Fruit fly (Drosophila melanogaster) whole organism, embryonic: ENCODE measurements around the gene CG44040.

Experiments
- Atf-2 ChIP-seq: fragments of 200-800 bp; sonication (Bioruptor generic); optimal IDR thresholded peaks from 2 replicates; lab custom pipeline; 2016; ENCODE audit warnings: missing biosample characterization, missing genetic modification characterization
- Atf6 ChIP-seq: fragments of 200-800 bp; sonication (Bioruptor generic); IDR thresholded peaks from 2 replicates; pipeline ENCODE4 v1.3.6; 2022; ENCODE audit warnings: missing biosample characterization, missing genetic modification characterization
- CG10321 ChIP-seq: fragments of 200-800 bp; sonication (Bioruptor generic); IDR thresholded peaks from 2 replicates; pipeline ENCODE4 v1.3.6; 2022; ENCODE audit warnings: missing biosample characterization, missing genetic modification characterization
- CG10543 ChIP-seq: fragments of 200-800 bp; sonication (Bioruptor generic); optimal IDR thresholded peaks from 3 replicates; lab custom pipeline; 2017; ENCODE audit warnings: missing biosample characterization, mild to moderate bottlenecking, missing genetic modification characterization, moderate library complexity
- CG11085 ChIP-seq: fragments of 200-800 bp; sonication (Bioruptor generic); IDR thresholded peaks from 2 replicates; pipeline ENCODE4 v1.3.6; 2022; ENCODE audit warnings: missing biosample characterization, missing genetic modification characterization
- CG15011 ChIP-seq: fragments of 200-800 bp; sonication (Bioruptor generic); optimal IDR thresholded peaks from 3 replicates; lab custom pipeline; 2018; ENCODE audit warnings: missing biosample characterization, mild to moderate bottlenecking, missing genetic modification characterization
- CG16863 ChIP-seq: fragments of 200-800 bp; sonication (Bioruptor generic); optimal IDR thresholded peaks from 3 replicates; lab custom pipeline; 2016; ENCODE audit warnings: missing biosample characterization, missing genetic modification characterization
- CG2199 ChIP-seq: fragments of 200-800 bp; sonication (Bioruptor generic); IDR thresholded peaks from 3 replicates; pipeline ENCODE4 v1.3.6; 2022; ENCODE audit warnings: missing biosample characterization, missing genetic modification characterization
- CG2875 ChIP-seq: fragments of 200-800 bp; sonication (Bioruptor generic); optimal IDR thresholded peaks from 2 replicates; lab custom pipeline; 2017; ENCODE audit warnings: missing biosample characterization, mild to moderate bottlenecking, missing genetic modification characterization, missing genetic modification reagents
- CG30020 ChIP-seq: fragments of 200-800 bp; optimal IDR thresholded peaks from 2 replicates; lab custom pipeline; 2019; ENCODE audit warnings: missing biosample characterization, mild to moderate bottlenecking, missing genetic modification characterization, moderate library complexity
- CG4854 ChIP-seq: fragments of 200-800 bp; sonication (Bioruptor generic); optimal IDR thresholded peaks from 2 replicates; lab custom pipeline; 2016; ENCODE audit warnings: missing biosample characterization, missing genetic modification characterization, inconsistent platforms
- CG5180 ChIP-seq: fragments of 200-800 bp; sonication (Bioruptor generic); optimal IDR thresholded peaks from 3 replicates; lab custom pipeline; 2017; ENCODE audit warnings: missing biosample characterization, missing genetic modification characterization, mild to moderate bottlenecking, moderate library complexity, missing genetic modification reagents
- CG5245 ChIP-seq: fragments of 200-800 bp; sonication (Bioruptor generic); optimal IDR thresholded peaks from 3 replicates; lab custom pipeline; 2016; ENCODE audit warnings: missing biosample characterization, missing genetic modification characterization
- CG6791 ChIP-seq: fragments of 200-800 bp; sonication (Bioruptor generic); IDR thresholded peaks from 3 replicates; pipeline ENCODE4 v1.3.6; 2022; ENCODE audit warnings: missing biosample characterization, missing genetic modification characterization; ENCODE audit not compliant: partially characterized antibody
- CG7271 ChIP-seq: fragments of 200-800 bp; sonication (Bioruptor generic); optimal IDR thresholded peaks from 2 replicates; lab custom pipeline; 2018; ENCODE audit warnings: missing biosample characterization, mild to moderate bottlenecking, missing genetic modification characterization, moderate library complexity
- CG7786 ChIP-seq: fragments of 200-800 bp; sonication (Bioruptor generic); optimal IDR thresholded peaks from 2 replicates; lab custom pipeline; 2016; ENCODE audit warnings: missing biosample characterization, missing genetic modification characterization
- CG9817 ChIP-seq: fragments of 200-800 bp; sonication (Bioruptor generic); optimal IDR thresholded peaks from 2 replicates; lab custom pipeline; 2018; ENCODE audit warnings: missing biosample characterization, mild to moderate bottlenecking, missing genetic modification characterization, moderate library complexity
- D ChIP-seq, 2 experiments: fragments of 200-800 bp in 1 of 2; fragments of >200 bp in 1 of 2; sonication (Bioruptor generic) in 1 of 2; optimal IDR thresholded peaks; 2 replicates in 1 of 2; 3 replicates in 1 of 2; lab custom pipeline; 2017; ENCODE audit warnings: mild to moderate bottlenecking in 1 of 2, missing biosample characterization in 1 of 2, missing genetic modification characterization in 1 of 2, missing genetic modification reagents in 1 of 2
- Dad ChIP-seq: fragments of 200-800 bp; sonication (Bioruptor generic); optimal IDR thresholded peaks from 3 replicates; lab custom pipeline; 2016; ENCODE audit warnings: missing biosample characterization, missing genetic modification characterization
- Dref ChIP-seq: fragments of 200-800 bp; sonication (Bioruptor generic); IDR thresholded peaks from 2 replicates; pipeline ENCODE4 v1.3.6; 2022; ENCODE audit warnings: missing biosample characterization, missing genetic modification characterization
- Hey ChIP-seq: fragments of 200-800 bp; sonication (Bioruptor generic); optimal IDR thresholded peaks from 3 replicates; lab custom pipeline; 2018; ENCODE audit warnings: missing biosample characterization, mild to moderate bottlenecking, missing genetic modification characterization
- Hr3 ChIP-seq: fragments of 200-800 bp; sonication (Bioruptor generic); optimal IDR thresholded peaks from 3 replicates; lab custom pipeline; 2016; ENCODE audit warnings: missing biosample characterization, missing genetic modification characterization
- Hsf ChIP-seq: fragments of 200-800 bp; sonication (Bioruptor generic); optimal IDR thresholded peaks from 3 replicates; lab custom pipeline; 2016; ENCODE audit warnings: missing biosample characterization, missing genetic modification characterization
- Oli ChIP-seq: fragments of 200-800 bp; sonication (Bioruptor generic); optimal IDR thresholded peaks from 2 replicates; lab custom pipeline; 2018; ENCODE audit warnings: missing biosample characterization, mild to moderate bottlenecking, missing genetic modification characterization, moderate library complexity
- Ptx1 ChIP-seq: fragments of 200-800 bp; sonication (Bioruptor generic); IDR thresholded peaks from 2 replicates; pipeline ENCODE4 v1.3.6; 2022; ENCODE audit warnings: missing biosample characterization, missing genetic modification characterization
- Sry-β ChIP-seq: fragments of 200-800 bp; sonication (Bioruptor generic); optimal IDR thresholded peaks from 2 replicates; lab custom pipeline; 2018; ENCODE audit warnings: missing biosample characterization, mild to moderate bottlenecking, missing genetic modification characterization, moderate library complexity
- bbx ChIP-seq: fragments of 200-800 bp; sonication (Bioruptor generic); IDR thresholded peaks from 2 replicates; pipeline ENCODE4 v1.3.6; 2022; ENCODE audit warnings: missing biosample characterization, missing genetic modification characterization; ENCODE audit not compliant: partially characterized antibody
- bcd ChIP-seq: fragments of 200-800 bp; sonication (Bioruptor generic); optimal IDR thresholded peaks from 2 replicates; lab custom pipeline; 2017; ENCODE audit warnings: missing biosample characterization, mild to moderate bottlenecking, missing genetic modification characterization
- crp ChIP-seq, 2 experiments: fragments of 200-800 bp; sonication (Bioruptor generic); optimal IDR thresholded peaks; 2 replicates in 1 of 2; 3 replicates in 1 of 2; lab custom pipeline; 2017; ENCODE audit warnings: missing biosample characterization in 2 of 2, missing genetic modification characterization in 2 of 2, mild to moderate bottlenecking in 1 of 2, moderate library complexity in 1 of 2
- dmrt99B ChIP-seq: fragments of 200-800 bp; sonication (Bioruptor generic); optimal IDR thresholded peaks from 2 replicates; lab custom pipeline; 2018; ENCODE audit warnings: missing biosample characterization, mild to moderate bottlenecking, missing genetic modification characterization, moderate library complexity
- dysf ChIP-seq: fragments of 200-800 bp; sonication (Bioruptor generic); IDR thresholded peaks from 3 replicates; pipeline ENCODE4 v1.3.6; 2022; ENCODE audit warnings: missing biosample characterization, missing genetic modification characterization
- gsb-n ChIP-seq: fragments of 200-800 bp; sonication (Bioruptor generic); optimal IDR thresholded peaks from 3 replicates; lab custom pipeline; 2018; ENCODE audit warnings: missing biosample characterization, mild to moderate bottlenecking, missing genetic modification characterization
- ken ChIP-seq: fragments of 200-800 bp; sonication (Bioruptor generic); IDR thresholded peaks from 3 replicates; pipeline ENCODE4 v1.3.6; 2022; ENCODE audit warnings: missing biosample characterization, missing genetic modification characterization
- lbe ChIP-seq: fragments of 200-800 bp; sonication (Bioruptor generic); optimal IDR thresholded peaks from 2 replicates; lab custom pipeline; 2016; ENCODE audit warnings: missing biosample characterization, mild to moderate bottlenecking, missing genetic modification characterization
- maf-S ChIP-seq: fragments of 200-800 bp; sonication (Bioruptor generic); optimal IDR thresholded peaks from 2 replicates; lab custom pipeline; 2016; ENCODE audit warnings: missing biosample characterization, missing genetic modification characterization
- mam ChIP-seq: fragments of 200-800 bp; sonication (Bioruptor generic); optimal IDR thresholded peaks from 3 replicates; lab custom pipeline; 2016; ENCODE audit warnings: missing biosample characterization, missing genetic modification characterization
- mirr ChIP-seq: fragments of 200-800 bp; sonication (Bioruptor generic); optimal IDR thresholded peaks from 3 replicates; lab custom pipeline; 2018; ENCODE audit warnings: missing biosample characterization, mild to moderate bottlenecking, missing genetic modification characterization
- nau ChIP-seq: fragments of 200-800 bp; sonication (Bioruptor generic); optimal IDR thresholded peaks from 3 replicates; lab custom pipeline; 2017; ENCODE audit warnings: missing biosample characterization, mild to moderate bottlenecking, missing genetic modification characterization, missing genetic modification reagents
- pan ChIP-seq, 4 experiments: fragments of >200 bp in 3 of 4; fragments of 200-800 bp in 1 of 4; sonication (Bioruptor generic) in 1 of 4; optimal IDR thresholded peaks in 3 of 4; IDR thresholded peaks in 1 of 4; 2 replicates each; pipeline versions ENCODE4 v1.3.6 to Lab custom; 2017 to 2022; ENCODE audit warnings: missing biosample characterization in 2 of 4, missing genetic modification characterization in 2 of 4, mixed read lengths in 1 of 4
- pho ChIP-seq: fragments of 200-800 bp; sonication (Bioruptor generic); optimal IDR thresholded peaks from 2 replicates; lab custom pipeline; 2016; ENCODE audit warnings: missing biosample characterization, missing genetic modification characterization
- ro ChIP-seq: fragments of 200-800 bp; sonication (Bioruptor generic); IDR thresholded peaks from 2 replicates; pipeline ENCODE4 v1.3.6; 2022; ENCODE audit warnings: missing biosample characterization, missing genetic modification characterization
- sim ChIP-seq: fragments of 200-800 bp; sonication (Bioruptor generic); IDR thresholded peaks from 2 replicates; pipeline ENCODE4 v1.3.6; 2022; ENCODE audit warnings: missing biosample characterization, missing genetic modification characterization
- slou ChIP-seq: fragments of 200-800 bp; sonication (Bioruptor generic); optimal IDR thresholded peaks from 3 replicates; lab custom pipeline; 2016; ENCODE audit warnings: missing biosample characterization, missing genetic modification characterization
- slp2 ChIP-seq: fragments of 200-800 bp; sonication (Bioruptor generic); optimal IDR thresholded peaks from 2 replicates; lab custom pipeline; 2016; ENCODE audit warnings: missing biosample characterization, missing genetic modification characterization
- tll ChIP-seq, 2 experiments: fragments of 200-800 bp in 1 of 2; fragments of >200 bp in 1 of 2; sonication (Bioruptor generic) in 1 of 2; optimal IDR thresholded peaks; 2 replicates each; lab custom pipeline; 2017 to 2019; ENCODE audit warnings: missing biosample characterization in 2 of 2, missing genetic modification characterization in 2 of 2, mild to moderate bottlenecking in 1 of 2, moderate library complexity in 1 of 2
- tup ChIP-seq: fragments of 200-800 bp; sonication (Bioruptor generic); optimal IDR thresholded peaks from 2 replicates; lab custom pipeline; 2016; ENCODE audit warnings: missing biosample characterization, mild to moderate bottlenecking, missing genetic modification characterization, moderate library complexity
- vnd ChIP-seq: fragments of 200-800 bp; sonication (Bioruptor generic); IDR thresholded peaks from 3 replicates; pipeline ENCODE4 v1.3.6; 2022; ENCODE audit warnings: missing biosample characterization, missing genetic modification characterization; ENCODE audit not compliant: partially characterized antibody
- wor ChIP-seq: fragments of 200-800 bp; sonication (Bioruptor generic); IDR thresholded peaks from 2 replicates; pipeline ENCODE4 v1.3.6; 2022; ENCODE audit warnings: missing biosample characterization, missing genetic modification characterization
- zen2 ChIP-seq: fragments of 200-800 bp; sonication (Bioruptor generic); IDR thresholded peaks from 3 replicates; pipeline ENCODE4 v1.3.6; 2022; ENCODE audit warnings: missing biosample characterization, missing genetic modification characterization; ENCODE audit not compliant: partially characterized antibody

CG44040 gene

dm6 chr3R:15342432-15342925 is 22.3 kb downstream of the CG44040 start (continued):
- no peak for TF ChIP-seq slp2 (GFP tag; lab: Kevin White, UChicago)
- TF ChIP-seq pho (GFP tag; lab: Kevin White, UChicago) = no peak
- no peak for TF ChIP-seq bbx (GFP tag; lab: Robert Waterston, UW)
- no peak for TF ChIP-seq Hsf (GFP tag; lab: Kevin White, UChicago)
- no peak for TF ChIP-seq CG11085
- no peak for TF ChIP-seq CG10321 (GFP tag; lab: Robert Waterston, UW)
- TF ChIP-seq Oli (tag; lab: Kevin White, UChicago) = no peak
- no peak for TF ChIP-seq Hey
- no peak for TF ChIP-seq CG2199 (GFP tag; lab: Robert Waterston, UW)
- no peak for TF ChIP-seq ro (GFP tag; lab: Robert Waterston, UW)
- no peak for TF ChIP-seq vnd (GFP tag; lab: Robert Waterston, UW)
- no peak for TF ChIP-seq CG16863 (GFP tag; lab: Kevin White, UChicago)
- TF ChIP-seq CG5180 (GFP tag; lab: Kevin White, UChicago) = no peak
- TF ChIP-seq CG10543 (GFP tag; lab: Kevin White, UChicago) = no peak
- no peak for TF ChIP-seq Dad (GFP tag; lab: Kevin White, UChicago)
- no peak for TF ChIP-seq Sry-β (GFP tag; lab: Kevin White, UChicago)
- no peak for TF ChIP-seq pan (optimal IDR thresholded peaks at IDR 0.05; lab: Kevin White, UChicago)
- peak in 1 of 2 experiments; percentile 34 for TF ChIP-seq pan (GFP tag; optimal IDR thresholded peaks at IDR 0.05 in 1 of 2, IDR thresholded peaks at IDR 0.05 in 1 of 2)
- no peak for TF ChIP-seq slou (GFP tag; lab: Kevin White, UChicago)
- no peak for TF ChIP-seq Atf-2 (GFP tag; lab: Kevin White, UChicago)
- TF ChIP-seq gsb-n (tag; lab: Kevin White, UChicago) = no peak
- TF ChIP-seq Ptx1 (GFP tag; lab: Robert Waterston, UW) = 0 out of 2 replicates have a peak, but pooled peaks have one; percentile 6
- no peak for TF ChIP-seq tll (GFP tag; optimal IDR thresholded peaks at IDR 0.05; lab: Kevin White, UChicago)
- no peak for TF ChIP-seq nau (GFP tag; lab: Kevin White, UChicago)
- no peak for TF ChIP-seq bcd (GFP tag; lab: Kevin White, UChicago)
- no peak for TF ChIP-seq lbe (GFP tag; lab: Kevin White, UChicago)
- TF ChIP-seq ken (GFP tag; lab: Robert Waterston, UW) = no peak
- TF ChIP-seq D (optimal IDR thresholded peaks at IDR 0.05; lab: Kevin White, UChicago) = no peak
- no peak for TF ChIP-seq D (GFP tag; optimal IDR thresholded peaks at IDR 0.05; lab: Kevin White, UChicago)
- TF ChIP-seq CG2875 (GFP tag; lab: Kevin White, UChicago) = no peak
- TF ChIP-seq CG4854 (GFP tag; lab: Kevin White, UChicago) = no peak
- no peak for TF ChIP-seq wor
- no peak for TF ChIP-seq mam (GFP tag; lab: Kevin White, UChicago)
- TF ChIP-seq tup (GFP tag; lab: Kevin White, UChicago) = no peak
- no peak for TF ChIP-seq mirr (GFP tag; lab: Kevin White, UChicago)
- no peak for TF ChIP-seq CG5245 (GFP tag; lab: Kevin White, UChicago)
- TF ChIP-seq CG9817 (tag; lab: Kevin White, UChicago) = no peak
- no peak for TF ChIP-seq Dref
- no peak for TF ChIP-seq crp (GFP tag; optimal IDR thresholded peaks at IDR 0.05; lab: Kevin White, UChicago)
- TF ChIP-seq Hr3 = no peak
- no peak for TF ChIP-seq zen2 (GFP tag; lab: Robert Waterston, UW)
- peak; percentile 33; the same call in 1 of the 3 replicates for TF ChIP-seq dysf (GFP tag; lab: Robert Waterston, UW)
- no peak for TF ChIP-seq dmrt99B (tag; lab: Kevin White, UChicago)
- TF ChIP-seq CG15011 (GFP tag; lab: Kevin White, UChicago) = no peak
- TF ChIP-seq maf-S = no peak
- TF ChIP-seq CG7786 (GFP tag; lab: Kevin White, UChicago) = no peak
- TF ChIP-seq sim (GFP tag; lab: Robert Waterston, UW) = no peak
- no peak for TF ChIP-seq CG30020 (tag; lab: Kevin White, UChicago)
- TF ChIP-seq CG7271 (tag; lab: Kevin White, UChicago) = no peak
- TF ChIP-seq CG6791 (GFP tag; lab: Robert Waterston, UW) = no peak
- TF ChIP-seq Atf6 (GFP tag; lab: Robert Waterston, UW) = no peak; the same call in 1 of the 2 replicates
